Fruit fly (Drosophila melanogaster) whole organism: ENCODE data around the gene Or67d.

Source experiments
- CG8478 ChIP-seq: fragments of >200 bp; optimal IDR thresholded peaks from 2 replicates; lab custom pipeline; 2018; ENCODE audit warnings: inconsistent platforms
- EcR ChIP-seq, 2 experiments: fragments of >200 bp; optimal IDR thresholded peaks; 2 replicates each; lab custom pipeline; 2017; ENCODE audit warnings: missing biosample characterization in 2 of 2, missing genetic modification characterization in 2 of 2, missing genetic modification reagents in 2 of 2
- pan ChIP-seq: fragments of >200 bp; optimal IDR thresholded peaks from 2 replicates; lab custom pipeline; 2017
- psq ChIP-seq: fragments of >200 bp; optimal IDR thresholded peaks from 2 replicates; lab custom pipeline; 2017
- usp ChIP-seq: fragments of >200 bp; optimal IDR thresholded peaks from 2 replicates; lab custom pipeline; 2017; ENCODE audit warnings: missing biosample characterization, missing genetic modification characterization, mixed read lengths

DNA sequence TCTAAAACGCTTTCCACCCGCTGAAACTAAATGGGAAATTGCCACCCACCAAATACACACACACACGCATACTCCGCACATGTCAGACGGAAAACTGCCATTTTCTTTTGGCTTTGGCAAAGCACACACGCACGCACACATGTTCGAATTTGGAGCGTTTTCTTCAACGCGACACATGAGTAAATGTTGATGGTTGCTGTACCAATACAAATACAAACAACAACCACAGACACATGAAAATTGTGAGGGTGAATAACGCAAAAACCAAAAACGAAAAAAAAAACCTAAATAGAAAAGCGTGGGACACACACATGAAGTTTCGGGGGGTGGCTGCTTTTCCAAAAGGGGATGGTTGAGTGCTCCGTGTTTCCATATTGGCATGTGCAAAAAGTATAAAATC, 36.5 kb downstream of the Or67d start:
- TF ChIP-seq psq (no peak), pan (lab: Kevin White, UChicago) (no peak), CG8478 (lab: Kevin White, UChicago) (no peak), usp (no peak), EcR (GFP tag; optimal IDR thresholded peaks at IDR 0.05; lab: Kevin White, UChicago) (no peak)
